Worm (Caenorhabditis elegans): ENCODE measurements around the gene C28H8.5.
A peak's percentile ranks its signal among the peaks of the same experiment; 100 is the strongest.

The C28H8.5 gene

ce11 chrIII:5840277-5840676, 43.8 kb upstream of the C28H8.5 start (continued):
- TF ChIP-seq jun-1 (tag; optimal IDR thresholded peaks at IDR 0.05): peak; percentile 16

DNA sequence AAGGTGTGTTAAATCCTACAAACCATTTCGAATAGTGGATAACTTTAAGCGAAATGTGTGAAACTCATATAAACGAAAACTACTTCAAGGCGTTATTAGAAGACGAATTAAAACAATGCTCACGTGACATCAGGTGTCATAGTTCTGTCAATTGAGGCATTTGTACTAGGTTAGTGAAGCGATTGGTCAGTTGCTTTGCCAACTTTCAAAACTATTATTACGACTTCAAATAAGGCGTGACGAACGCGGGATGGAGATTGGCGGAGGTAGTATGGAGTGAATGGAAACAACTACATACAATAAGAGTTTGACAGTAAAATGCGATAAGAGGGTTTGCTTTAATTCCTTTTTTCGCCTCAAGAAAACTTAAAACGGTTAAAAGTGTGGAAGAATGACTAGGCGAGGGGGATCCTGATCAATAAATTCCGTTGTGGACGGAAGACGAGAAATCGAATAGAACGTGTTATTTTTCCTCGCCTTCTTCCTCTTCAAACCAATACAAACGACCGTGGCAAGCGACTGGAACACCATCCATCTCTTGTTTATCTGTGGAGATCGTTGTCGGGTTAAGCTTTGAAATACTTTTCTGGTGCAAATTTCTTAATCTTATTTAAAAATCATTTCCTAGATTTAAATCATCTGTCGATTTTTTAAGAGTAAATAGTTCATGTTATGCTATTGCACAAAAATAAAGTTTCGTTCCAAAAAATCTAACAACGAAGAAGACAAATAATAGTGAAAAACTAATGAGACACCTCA, 43.1 kb upstream of the C28H8.5 start:
- no peak for TF ChIP-seq elt-3 (tag; optimal IDR thresholded peaks at IDR 0.05)
- no peak for TF ChIP-seq mep-1 (tag; optimal IDR thresholded peaks at IDR 0.05)
- TF ChIP-seq fos-1 (tag; optimal IDR thresholded peaks at IDR 0.05): no peak
- TF ChIP-seq lin-35 (GFP tag; optimal IDR thresholded peaks at IDR 0.05): peak in 1 of 2 experiments; percentile 40
- TF ChIP-seq nhr-237 (tag; optimal IDR thresholded peaks at IDR 0.05): no peak
- TF ChIP-seq efl-1 (optimal IDR thresholded peaks at IDR 0.05): no peak
- peak in 1 of 2 experiments; percentile 89 for TF ChIP-seq efl-1 (GFP tag; optimal IDR thresholded peaks at IDR 0.05 in 1 of 2)
- no peak for TF ChIP-seq pqm-1 (tag; optimal IDR thresholded peaks at IDR 0.05)

DNA sequence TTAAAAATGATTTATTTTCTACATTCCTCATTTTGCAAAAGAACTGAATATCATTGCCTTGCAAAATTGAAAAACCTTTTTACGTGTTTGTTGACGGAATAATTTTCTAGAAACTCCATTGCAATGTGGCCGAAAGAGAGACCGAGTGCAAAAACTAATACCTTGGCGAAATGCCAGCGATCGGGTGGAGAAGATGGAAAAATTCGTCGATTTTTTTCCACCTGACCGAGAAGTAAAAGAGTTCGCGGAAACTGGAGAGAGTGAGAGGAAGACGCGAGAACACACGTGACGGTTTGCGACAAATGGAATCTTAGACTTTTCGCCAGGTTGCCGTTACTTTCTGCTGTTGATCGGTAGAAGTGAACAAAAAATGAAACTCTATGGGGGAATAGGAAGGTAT, 42.4 kb upstream of the C28H8.5 start:
- no peak for TF ChIP-seq mef-2 (tag; optimal IDR thresholded peaks at IDR 0.05)
- TF ChIP-seq ztf-4 (tag; optimal IDR thresholded peaks at IDR 0.05): no peak
- TF ChIP-seq jun-1 (tag; optimal IDR thresholded peaks at IDR 0.05): no peak
- TF ChIP-seq ztf-11 (tag; optimal IDR thresholded peaks at IDR 0.05): no peak
- TF ChIP-seq unc-98 (GFP tag; IDR thresholded peaks at IDR 0.05): no peak
- TF ChIP-seq ets-5 (GFP tag; IDR thresholded peaks at IDR 0.05): no peak
- TF ChIP-seq aly-2 (tag; optimal IDR thresholded peaks at IDR 0.05): no peak
- TF ChIP-seq egl-27 (tag; optimal IDR thresholded peaks at IDR 0.05): no peak
- no peak for TF ChIP-seq zip-4 (GFP tag; optimal IDR thresholded peaks at IDR 0.05)
- TF ChIP-seq tlp-1 (tag; optimal IDR thresholded peaks at IDR 0.05): no peak
- TF ChIP-seq dsc-1 (tag; optimal IDR thresholded peaks at IDR 0.05): peak; percentile 11
- no peak for TF ChIP-seq nhr-28 (tag; optimal IDR thresholded peaks at IDR 0.05)
- no peak for TF ChIP-seq nhr-77 (tag; optimal IDR thresholded peaks at IDR 0.05)
- TF ChIP-seq nhr-19 (GFP tag; conservative IDR thresholded peaks at IDR 0.05): peak; percentile 58
- no peak for TF ChIP-seq lir-3 (tag; optimal IDR thresholded peaks at IDR 0.05; ENCODE audit: poor library complexity)
- TF ChIP-seq aha-1 (tag; optimal IDR thresholded peaks at IDR 0.05): no peak
- TF ChIP-seq mab-9 (GFP tag; IDR thresholded peaks at IDR 0.05): no peak
- TF ChIP-seq hlh-17 (GFP tag; optimal IDR thresholded peaks at IDR 0.05; ENCODE audit: borderline replicate concordance): no peak
- no peak for TF ChIP-seq unc-130 (tag; optimal IDR thresholded peaks at IDR 0.05)
- TF ChIP-seq nhr-20 (tag; optimal IDR thresholded peaks at IDR 0.05): peak; percentile 77
- no peak for TF ChIP-seq fkh-10 (GFP tag; optimal IDR thresholded peaks at IDR 0.05)
- TF ChIP-seq C34B4.2 (tag; optimal IDR thresholded peaks at IDR 0.05): no peak
- TF ChIP-seq alr-1 (tag; optimal IDR thresholded peaks at IDR 0.05; ENCODE audit: borderline replicate concordance): no peak
- no peak for TF ChIP-seq pag-3 (tag; optimal IDR thresholded peaks at IDR 0.05; ENCODE audit: borderline replicate concordance, insufficient read depth)
- TF ChIP-seq xbp-1 (tag; optimal IDR thresholded peaks at IDR 0.05): peak; percentile 7
- no peak for TF ChIP-seq fkh-4 (tag; optimal IDR thresholded peaks at IDR 0.05; ENCODE audit: borderline replicate concordance)
- TF ChIP-seq nhr-76 (tag; optimal IDR thresholded peaks at IDR 0.05): no peak
- TF ChIP-seq isw-1 (GFP tag; IDR thresholded peaks at IDR 0.05): no peak
- peak; percentile 59 for TF ChIP-seq nhr-47 (tag; optimal IDR thresholded peaks at IDR 0.05)
- TF ChIP-seq nhr-90 (tag; optimal IDR thresholded peaks at IDR 0.05; ENCODE audit: poor library complexity): peak; percentile 49
- TF ChIP-seq lin-14 (GFP tag; optimal IDR thresholded peaks at IDR 0.05): peak; percentile 83
- TF ChIP-seq F16B12.6 (tag; optimal IDR thresholded peaks at IDR 0.05): no peak
- no peak for TF ChIP-seq C04F5.9 (tag; optimal IDR thresholded peaks at IDR 0.05)
- TF ChIP-seq nhr-11 (tag; optimal IDR thresholded peaks at IDR 0.05): no peak
- no peak for TF ChIP-seq ceh-8 (GFP tag; optimal IDR thresholded peaks at IDR 0.05)
- TF ChIP-seq mep-1 (tag; optimal IDR thresholded peaks at IDR 0.05): peak; percentile 52
- no peak for TF ChIP-seq nhr-12 (tag; optimal IDR thresholded peaks at IDR 0.05)
- TF ChIP-seq irx-1 (tag; optimal IDR thresholded peaks at IDR 0.05): no peak
- TF ChIP-seq pqm-1 (tag; optimal IDR thresholded peaks at IDR 0.05): no peak
- TF ChIP-seq tbx-2 (tag; optimal IDR thresholded peaks at IDR 0.05): peak; percentile 46
- no peak for TF ChIP-seq snpc-4 (tag; optimal IDR thresholded peaks at IDR 0.05)
- TF ChIP-seq dpl-1 (GFP tag; optimal IDR thresholded peaks at IDR 0.05): peak in 2 of 3 experiments; percentile 31 to 37

Measured in whole organism, L1 larva.